Worm (Caenorhabditis elegans) whole organism, young adult: ENCODE data around the gene ykt-6.

Experiments used
- C06A6.2 ChIP-seq: fragments of 200-800 bp; sonication (Bioruptor generic); conservative IDR thresholded peaks from 2 replicates; pipeline ENCODE4 v1.3.6; 2022; ENCODE audit warnings: missing genetic modification characterization, missing compliant biosample characterization
- D2030.7 ChIP-seq: fragments of 200-800 bp; sonication (Bioruptor generic); IDR thresholded peaks from 2 replicates; pipeline ENCODE4 v1.3.6; 2022; ENCODE audit warnings: missing genetic modification reagents, missing genetic modification characterization, missing compliant biosample characterization
- F10E7.11 ChIP-seq: sonication (generic microtip); optimal IDR thresholded peaks from 2 replicates; lab custom pipeline; 2017; ENCODE audit warnings: mild to moderate bottlenecking, missing genetic modification characterization, moderate library complexity, missing compliant biosample characterization
- K11D2.4 ChIP-seq: fragments of 200-800 bp; sonication (Bioruptor generic); IDR thresholded peaks from 2 replicates; pipeline ENCODE4 v1.3.6; 2022; ENCODE audit warnings: missing genetic modification reagents, missing genetic modification characterization, missing compliant biosample characterization
- K12H6.12 ChIP-seq: fragments of 200-800 bp; sonication (Bioruptor generic); optimal IDR thresholded peaks from 2 replicates; lab custom pipeline; 2018; ENCODE audit warnings: mild to moderate bottlenecking, missing genetic modification characterization, missing compliant biosample characterization
- Y53G8AR.9 ChIP-seq: fragments of 200-800 bp; sonication (Bioruptor generic); conservative IDR thresholded peaks from 2 replicates; pipeline ENCODE4 v1.3.6; 2022; ENCODE audit warnings: missing genetic modification reagents, missing genetic modification characterization, missing compliant biosample characterization
- ZK185.1 ChIP-seq: sonication (generic microtip); optimal IDR thresholded peaks from 2 replicates; lab custom pipeline; 2016; ENCODE audit warnings: mild to moderate bottlenecking, missing genetic modification characterization, missing compliant biosample characterization; ENCODE audit not compliant: poor library complexity, severe bottlenecking
- atf-7 ChIP-seq: sonication (generic microtip); optimal IDR thresholded peaks from 2 replicates; lab custom pipeline; 2017; ENCODE audit warnings: mild to moderate bottlenecking, missing genetic modification characterization, missing compliant biosample characterization
- cebp-2 ChIP-seq: fragments of 200-800 bp; sonication (Bioruptor generic); IDR thresholded peaks from 2 replicates; pipeline ENCODE4 v1.3.6; 2022; ENCODE audit warnings: missing genetic modification characterization, missing compliant biosample characterization
- ceh-100 ChIP-seq: fragments of 200-800 bp; sonication (Bioruptor generic); IDR thresholded peaks from 2 replicates; pipeline ENCODE4 v1.3.6; 2022; ENCODE audit warnings: missing genetic modification reagents, missing genetic modification characterization, missing compliant biosample characterization
- ceh-27 ChIP-seq: fragments of 200-800 bp; sonication (Bioruptor generic); optimal IDR thresholded peaks from 2 replicates; lab custom pipeline; 2018; ENCODE audit warnings: mild to moderate bottlenecking, missing genetic modification characterization, moderate library complexity, missing compliant biosample characterization
- ceh-58 ChIP-seq: fragments of 200-800 bp; sonication (Bioruptor generic); IDR thresholded peaks from 2 replicates; pipeline ENCODE4 v1.3.6; 2022; ENCODE audit warnings: missing genetic modification characterization, missing compliant biosample characterization
- ceh-91 ChIP-seq: fragments of 200-800 bp; sonication (Bioruptor generic); IDR thresholded peaks from 2 replicates; pipeline ENCODE4 v1.3.6; 2022; ENCODE audit warnings: missing genetic modification reagents, missing genetic modification characterization, missing compliant biosample characterization
- chd-7 ChIP-seq: sonication (generic microtip); optimal IDR thresholded peaks from 2 replicates; lab custom pipeline; 2016; ENCODE audit warnings: mild to moderate bottlenecking, missing genetic modification characterization, moderate library complexity, missing compliant biosample characterization
- dpff-1 ChIP-seq: sonication (generic microtip); optimal IDR thresholded peaks from 2 replicates; lab custom pipeline; 2017; ENCODE audit warnings: mild to moderate bottlenecking, missing genetic modification characterization, missing compliant biosample characterization
- egrh-3 ChIP-seq: fragments of 200-800 bp; sonication (Bioruptor generic); IDR thresholded peaks from 2 replicates; pipeline ENCODE4 v1.3.6; 2022; ENCODE audit warnings: missing genetic modification reagents, missing genetic modification characterization, missing compliant biosample characterization
- fkh-3 ChIP-seq: sonication (generic microtip); optimal IDR thresholded peaks from 2 replicates; lab custom pipeline; 2016; ENCODE audit warnings: mild to moderate bottlenecking, missing genetic modification characterization, missing compliant biosample characterization
- hlh-26 ChIP-seq: fragments of 200-800 bp; sonication (Bioruptor generic); conservative IDR thresholded peaks from 2 replicates; pipeline ENCODE4 v1.3.6; 2022; ENCODE audit warnings: missing genetic modification reagents, missing genetic modification characterization, missing compliant biosample characterization
- let-526 ChIP-seq: fragments of 200-800 bp; sonication (Bioruptor generic); IDR thresholded peaks from 2 replicates; pipeline ENCODE4 v1.3.6; 2022; ENCODE audit warnings: missing genetic modification reagents, missing genetic modification characterization, missing compliant biosample characterization
- lin-54 ChIP-seq: fragments of 200-800 bp; sonication (Bioruptor generic); optimal IDR thresholded peaks from 2 replicates; lab custom pipeline; 2018; ENCODE audit warnings: mild to moderate bottlenecking, missing genetic modification characterization, missing compliant biosample characterization
- lsl-1 ChIP-seq: fragments of 200-800 bp; sonication (Bioruptor generic); optimal IDR thresholded peaks from 2 replicates; lab custom pipeline; 2018; ENCODE audit warnings: mild to moderate bottlenecking, missing genetic modification characterization, moderate library complexity, missing compliant biosample characterization
- madf-3 ChIP-seq: fragments of 200-800 bp; sonication (Bioruptor generic); IDR thresholded peaks from 2 replicates; pipeline ENCODE4 v1.3.6; 2022; ENCODE audit warnings: missing genetic modification reagents, missing genetic modification characterization, missing compliant biosample characterization
- madf-8 ChIP-seq: fragments of 200-800 bp; sonication (Bioruptor generic); conservative IDR thresholded peaks from 2 replicates; pipeline ENCODE4 v1.3.6; 2022; ENCODE audit warnings: missing genetic modification reagents, missing genetic modification characterization, missing compliant biosample characterization
- nfya-1 ChIP-seq: sonication (generic microtip); optimal IDR thresholded peaks from 2 replicates; lab custom pipeline; 2017; ENCODE audit warnings: antibody characterized with exemption, missing compliant biosample characterization, missing genetic modification characterization, borderline replicate concordance; ENCODE audit not compliant: insufficient read depth
- nfya-2 ChIP-seq: fragments of 200-800 bp; sonication (Bioruptor generic); IDR thresholded peaks from 2 replicates; pipeline ENCODE4 v1.3.6; 2022; ENCODE audit warnings: missing genetic modification reagents, missing genetic modification characterization, missing compliant biosample characterization
- pha-4 ChIP-seq: fragments of 150-350 bp; sonication (generic microtip); optimal IDR thresholded peaks from 2 replicates; lab custom pipeline; 2014; ENCODE audit warnings: missing biosample characterization, missing genetic modification reagents, missing genetic modification characterization
- rpc-1 ChIP-seq, 2 experiments: fragments of 150-350 bp in 1 of 2; sonication (generic microtip) in 1 of 2; optimal IDR thresholded peaks; 2 replicates each; lab custom pipeline; 2014 to 2018; ENCODE audit warnings: missing biosample characterization in 1 of 2, missing genetic modification characterization in 1 of 2, missing genetic modification reagents in 1 of 2, missing genotype in 1 of 2
- snpc-1.3 ChIP-seq: sonication (generic microtip); optimal IDR thresholded peaks from 2 replicates; lab custom pipeline; 2017; ENCODE audit warnings: missing genetic modification characterization, mild to moderate bottlenecking, missing compliant biosample characterization, antibody characterized with exemption, moderate library complexity, missing genotype, missing genetic modification reagents; ENCODE audit not compliant: insufficient read depth
- snpc-3.4 ChIP-seq: sonication (generic microtip); optimal IDR thresholded peaks from 2 replicates; lab custom pipeline; 2017; ENCODE audit warnings: missing genetic modification characterization, mild to moderate bottlenecking, missing compliant biosample characterization, antibody characterized with exemption, moderate library complexity, missing genotype, missing genetic modification reagents
- sptf-2 ChIP-seq: fragments of 200-800 bp; sonication (Bioruptor generic); optimal IDR thresholded peaks from 2 replicates; lab custom pipeline; 2018; ENCODE audit warnings: mild to moderate bottlenecking, missing genetic modification characterization, missing compliant biosample characterization
- tbp1 ChIP-seq: fragments of 200-800 bp; sonication (Bioruptor generic); optimal IDR thresholded peaks from 2 replicates; lab custom pipeline; 2018; ENCODE audit warnings: mild to moderate bottlenecking, missing genetic modification characterization, missing compliant biosample characterization
- tlf-1 ChIP-seq: fragments of 200-800 bp; sonication (Bioruptor generic); optimal IDR thresholded peaks from 2 replicates; lab custom pipeline; 2018; ENCODE audit warnings: mild to moderate bottlenecking, missing genetic modification characterization, missing compliant biosample characterization
- zim-3 ChIP-seq: sonication (generic microtip); optimal IDR thresholded peaks from 2 replicates; lab custom pipeline; 2017; ENCODE audit warnings: mild to moderate bottlenecking, missing genetic modification characterization, moderate library complexity, missing compliant biosample characterization
- ztf-18 ChIP-seq: sonication (generic microtip); optimal IDR thresholded peaks from 2 replicates; lab custom pipeline; 2016; ENCODE audit warnings: missing genotype, mild to moderate bottlenecking, missing genetic modification characterization, missing compliant biosample characterization
- ztf-26 ChIP-seq: sonication (generic microtip); optimal IDR thresholded peaks from 2 replicates; lab custom pipeline; 2017; ENCODE audit warnings: missing genetic modification characterization, missing compliant biosample characterization
- ztf-3 ChIP-seq: fragments of 200-800 bp; sonication (Bioruptor generic); optimal IDR thresholded peaks from 2 replicates; lab custom pipeline; 2018; ENCODE audit warnings: mild to moderate bottlenecking, missing genetic modification characterization, missing compliant biosample characterization
- ztf-6 ChIP-seq: fragments of 200-800 bp; sonication (Bioruptor generic); IDR thresholded peaks from 2 replicates; pipeline ENCODE4 v1.3.6; 2022; ENCODE audit warnings: missing genetic modification reagents, missing genetic modification characterization, missing compliant biosample characterization

ykt-6 gene

ce11 chrIII:7242988-7243387, 44.4 kb downstream of the ykt-6 start, which contains the start of gene osm-10:
TSS of gene osm-10 (plus strand) at chrIII:7243280.
- TF ChIP-seq ceh-27 (GFP tag; lab: Kevin White, UChicago) (no peak), snpc-1.3 (tag; lab: Kevin White, UChicago) (no peak), ztf-3 (GFP tag; lab: Kevin White, UChicago) (no peak), D2030.7 (GFP tag; lab: Robert Waterston, UW) (no peak), nfya-2 (no peak), ceh-100 (GFP tag; lab: Robert Waterston, UW) (no peak), atf-7 (tag; lab: Kevin White, UChicago) (no peak), zim-3 (tag; lab: Kevin White, UChicago) (no peak), nfya-1 (tag; lab: Kevin White, UChicago) (no peak), cebp-2 (no peak), fkh-3 (tag; lab: Kevin White, UChicago) (no peak)

- TF ChIP-seq dpff-1 (no peak), K11D2.4 (GFP tag; lab: Robert Waterston, UW) (no peak), C06A6.2 (GFP tag; lab: Robert Waterston, UW) (no peak), tlf-1 (GFP tag; lab: Kevin White, UChicago) (no peak), let-526 (GFP tag; lab: Robert Waterston, UW) (no peak), rpc-1 (optimal IDR thresholded peaks at IDR 0.05; lab: Kevin White, UChicago) (no peak), rpc-1 (tag; optimal IDR thresholded peaks at IDR 0.05; lab: Kevin White, UChicago) (no peak), K12H6.12 (tag; lab: Kevin White, UChicago) (no peak), sptf-2 (no peak), ztf-18 (tag; lab: Kevin White, UChicago) (no peak), madf-3 (GFP tag; lab: Robert Waterston, UW) (no peak), hlh-26 (no peak), fkh-3 (tag; lab: Kevin White, UChicago) (no peak), pha-4 (tag; lab: Kevin White, UChicago) (no peak)
Measured at ce11 chrIII:7241065-7241464, 46.3 kb downstream of the ykt-6 start, which contains the start of gene ztf-31. TSS of gene ztf-31 (plus strand) at chrIII:7241365.

DNA sequence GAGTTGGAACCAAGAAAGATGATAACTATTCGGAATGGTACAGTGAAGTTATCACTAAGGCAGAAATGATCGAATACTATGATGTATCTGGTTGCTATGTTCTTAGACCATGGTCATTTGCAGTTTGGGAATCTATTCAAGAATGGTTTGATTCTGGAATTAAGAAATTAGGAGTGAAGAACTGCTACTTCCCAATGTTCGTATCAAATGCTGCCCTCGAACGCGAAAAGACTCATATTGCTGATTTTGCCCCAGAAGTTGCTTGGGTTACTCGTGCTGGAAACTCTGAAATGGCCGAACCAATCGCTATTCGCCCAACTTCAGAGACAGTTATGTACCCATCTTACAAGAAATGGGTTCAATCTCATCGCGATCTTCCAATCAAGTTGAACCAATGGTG, 48.0 kb downstream of the ykt-6 start:
- TF ChIP-seq ZK185.1 (tag; lab: Kevin White, UChicago) (no peak), lsl-1 (no peak), ceh-58 (GFP tag; lab: Robert Waterston, UW) (no peak), tbp1 (GFP tag; lab: Kevin White, UChicago) (no peak), let-526 (GFP tag; lab: Robert Waterston, UW) (no peak), lin-54 (GFP tag; lab: Kevin White, UChicago) (no peak), chd-7 (tag; lab: Kevin White, UChicago) (no peak), ceh-91 (GFP tag; lab: Robert Waterston, UW) (no peak), egrh-3 (GFP tag; lab: Robert Waterston, UW) (no peak), snpc-3.4 (tag; lab: Kevin White, UChicago) (no peak), F10E7.11 (tag; lab: Kevin White, UChicago) (no peak), madf-8 (GFP tag; lab: Robert Waterston, UW) (no peak), ztf-6 (no peak), ztf-26 (tag; lab: Kevin White, UChicago) (no peak), Y53G8AR.9 (GFP tag; lab: Robert Waterston, UW) (no peak)
- TF ChIP-seq, all 124 proteins: peak for 0
